Worm (Caenorhabditis elegans) whole organism, L4 larva: ENCODE measurements around the gene fkh-8.

Experiments
- ama-1 ChIP-seq: fragments of 150-350 bp; optimal IDR thresholded peaks from 2 replicates; lab custom pipeline; 2014; ENCODE audit warnings: inconsistent platforms, mixed read lengths
- egl-27 ChIP-seq: sonication (generic microtip); optimal IDR thresholded peaks from 3 replicates; lab custom pipeline; 2017; ENCODE audit warnings: missing biosample characterization, missing genetic modification reagents, missing genetic modification characterization
- lin-13 ChIP-seq: fragments of 150-350 bp; optimal IDR thresholded peaks from 2 replicates; lab custom pipeline; 2014; ENCODE audit warnings: missing biosample characterization, missing genetic modification reagents, missing genetic modification characterization
- mdl-1 ChIP-seq, 2 experiments: fragments of 150-350 bp in 1 of 2; sonication (generic microtip) in 1 of 2; optimal IDR thresholded peaks; 2 replicates each; lab custom pipeline; 2014 to 2017; ENCODE audit warnings: missing biosample characterization in 2 of 2, missing genetic modification characterization in 2 of 2
- nhr-102 ChIP-seq: sonication (generic microtip); optimal IDR thresholded peaks from 2 replicates; lab custom pipeline; 2016; ENCODE audit warnings: mild to moderate bottlenecking, missing genetic modification characterization, moderate library complexity, missing compliant biosample characterization
- nhr-11 ChIP-seq: fragments of 150-350 bp; optimal IDR thresholded peaks from 2 replicates; lab custom pipeline; 2014; ENCODE audit warnings: missing biosample characterization, missing genetic modification characterization
- set-16 ChIP-seq: fragments of 200-800 bp; sonication (Bioruptor generic); IDR thresholded peaks from 2 replicates; pipeline ENCODE4 v1.3.6; 2022; ENCODE audit warnings: missing genetic modification reagents, missing genetic modification characterization, missing compliant biosample characterization
- spr-3 ChIP-seq: fragments of 200-800 bp; sonication (Bioruptor generic); optimal IDR thresholded peaks from 2 replicates; lab custom pipeline; 2018; ENCODE audit warnings: mild to moderate bottlenecking, missing genetic modification characterization, missing compliant biosample characterization
- unc-130 ChIP-seq: sonication (generic microtip); optimal IDR thresholded peaks from 2 replicates; lab custom pipeline; 2016; ENCODE audit warnings: missing genetic modification reagents, missing genetic modification characterization, missing compliant biosample characterization

ce11 chrII:6178743-6179129 is 12.5 kb downstream of the fkh-8 start:
- TF ChIP-seq set-16, result no peak
- no peak for TF ChIP-seq unc-130
- no peak for TF ChIP-seq egl-27 (tag; lab: Kevin White, UChicago)
- TF ChIP-seq mdl-1 (tag; optimal IDR thresholded peaks at IDR 0.05; lab: Kevin White, UChicago), result no peak
- no peak for TF ChIP-seq nhr-102
- no peak for TF ChIP-seq lin-13
- no peak for TF ChIP-seq nhr-11 (tag; lab: Kevin White, UChicago)
- TF ChIP-seq ama-1 (lab: Kevin White, UChicago), result no peak
- no peak for TF ChIP-seq spr-3 (GFP tag; lab: Kevin White, UChicago)
